Worm (Caenorhabditis elegans) whole organism, L3 larva: ENCODE measurements around the gene jud-4.
A peak's percentile ranks its signal among the peaks of the same experiment; 100 is the strongest.

Source experiments
- R02D3.7 ChIP-seq: fragments of 150-350 bp; optimal IDR thresholded peaks from 2 replicates; lab custom pipeline; 2014; ENCODE audit warnings: missing biosample characterization, missing genetic modification characterization
- ZK546.5 ChIP-seq: sonication (generic microtip); optimal IDR thresholded peaks from 2 replicates; lab custom pipeline; 2017; ENCODE audit warnings: missing biosample characterization, missing genetic modification characterization
- daf-12 ChIP-seq: fragments of 150-350 bp; optimal IDR thresholded peaks from 2 replicates; lab custom pipeline; 2014; ENCODE audit warnings: missing biosample characterization, missing genetic modification reagents, missing genetic modification characterization
- elt-1 ChIP-seq: fragments of 150-350 bp; optimal IDR thresholded peaks from 2 replicates; lab custom pipeline; 2014; ENCODE audit warnings: missing biosample characterization, missing genetic modification characterization
- elt-2 ChIP-seq: sonication (generic microtip); optimal IDR thresholded peaks from 2 replicates; lab custom pipeline; 2016; ENCODE audit warnings: missing genetic modification reagents, mild to moderate bottlenecking, missing genetic modification characterization, missing compliant biosample characterization
- elt-3 ChIP-seq, 3 experiments: fragments of 150-350 bp in 1 of 3; sonication (generic microtip) in 2 of 3; optimal IDR thresholded peaks; 2 replicates in 2 of 3; 4 replicates in 1 of 3; lab custom pipeline; 2014 to 2017; ENCODE audit warnings: missing biosample characterization in 3 of 3, missing genetic modification characterization in 3 of 3
- eor-1 ChIP-seq, 2 experiments: fragments of 150-350 bp; optimal IDR thresholded peaks; 2 replicates each; lab custom pipeline; 2014 to 2018; ENCODE audit warnings: missing biosample characterization in 2 of 2, missing genetic modification characterization in 2 of 2
- fkh-10 ChIP-seq: sonication (generic microtip); optimal IDR thresholded peaks from 2 replicates; lab custom pipeline; 2017; ENCODE audit warnings: missing biosample characterization, missing genetic modification reagents, missing genetic modification characterization
- fos-1 ChIP-seq: fragments of 150-350 bp; optimal IDR thresholded peaks from 2 replicates; lab custom pipeline; 2014; ENCODE audit warnings: missing biosample characterization, missing genetic modification characterization
- hmg-11 ChIP-seq: sonication (generic microtip); optimal IDR thresholded peaks from 2 replicates; lab custom pipeline; 2016; ENCODE audit warnings: missing genetic modification characterization, missing compliant biosample characterization
- jun-1 ChIP-seq: fragments of 150-350 bp; optimal IDR thresholded peaks from 2 replicates; lab custom pipeline; 2014; ENCODE audit warnings: missing biosample characterization, missing genetic modification reagents, missing genetic modification characterization
- nfya-1 ChIP-seq: sonication (generic microtip); optimal IDR thresholded peaks from 2 replicates; lab custom pipeline; 2017; ENCODE audit warnings: missing genetic modification characterization, mild to moderate bottlenecking, missing compliant biosample characterization, antibody characterized with exemption, moderate library complexity; ENCODE audit not compliant: insufficient read depth
- nhr-12 ChIP-seq: fragments of 150-350 bp; optimal IDR thresholded peaks from 2 replicates; lab custom pipeline; 2014; ENCODE audit warnings: missing biosample characterization, missing genetic modification characterization
- nhr-23 ChIP-seq: fragments of 150-350 bp; optimal IDR thresholded peaks from 2 replicates; lab custom pipeline; 2014; ENCODE audit warnings: missing biosample characterization, missing genetic modification reagents, missing genetic modification characterization
- nhr-237 ChIP-seq: fragments of 150-350 bp; optimal IDR thresholded peaks from 2 replicates; lab custom pipeline; 2014; ENCODE audit warnings: missing biosample characterization, missing genetic modification characterization
- nhr-43 ChIP-seq: sonication (generic microtip); optimal IDR thresholded peaks from 2 replicates; lab custom pipeline; 2016; ENCODE audit warnings: mild to moderate bottlenecking, missing genetic modification characterization, missing compliant biosample characterization; ENCODE audit not compliant: poor library complexity, severe bottlenecking
- nhr-76 ChIP-seq: fragments of 150-350 bp; sonication (generic microtip); optimal IDR thresholded peaks from 5 replicates; lab custom pipeline; 2014; ENCODE audit warnings: missing biosample characterization, missing genetic modification characterization
- nhr-77 ChIP-seq: fragments of 150-350 bp; optimal IDR thresholded peaks from 2 replicates; lab custom pipeline; 2014; ENCODE audit warnings: missing biosample characterization, missing genetic modification characterization
- pha-4 ChIP-seq: fragments of 150-350 bp; optimal IDR thresholded peaks from 2 replicates; lab custom pipeline; 2014; ENCODE audit warnings: missing biosample characterization, missing genetic modification reagents, missing genetic modification characterization
- pqm-1 ChIP-seq: fragments of 150-350 bp; optimal IDR thresholded peaks from 2 replicates; lab custom pipeline; 2017; ENCODE audit warnings: missing biosample characterization, missing genetic modification characterization, inconsistent platforms
- skn-1 ChIP-seq: fragments of 150-350 bp; optimal IDR thresholded peaks from 2 replicates; lab custom pipeline; 2014; ENCODE audit warnings: missing biosample characterization, missing genetic modification characterization
- snpc-4 ChIP-seq: fragments of 150-350 bp; optimal IDR thresholded peaks from 2 replicates; lab custom pipeline; 2014; ENCODE audit warnings: missing biosample characterization, missing genetic modification characterization
- zag-1 ChIP-seq: fragments of 150-350 bp; optimal IDR thresholded peaks from 2 replicates; lab custom pipeline; 2014; ENCODE audit warnings: missing biosample characterization, missing genetic modification characterization
- ztf-11 ChIP-seq: fragments of 150-350 bp; optimal IDR thresholded peaks from 2 replicates; lab custom pipeline; 2014; ENCODE audit warnings: missing biosample characterization, missing genetic modification characterization

The jud-4 gene

DNA sequence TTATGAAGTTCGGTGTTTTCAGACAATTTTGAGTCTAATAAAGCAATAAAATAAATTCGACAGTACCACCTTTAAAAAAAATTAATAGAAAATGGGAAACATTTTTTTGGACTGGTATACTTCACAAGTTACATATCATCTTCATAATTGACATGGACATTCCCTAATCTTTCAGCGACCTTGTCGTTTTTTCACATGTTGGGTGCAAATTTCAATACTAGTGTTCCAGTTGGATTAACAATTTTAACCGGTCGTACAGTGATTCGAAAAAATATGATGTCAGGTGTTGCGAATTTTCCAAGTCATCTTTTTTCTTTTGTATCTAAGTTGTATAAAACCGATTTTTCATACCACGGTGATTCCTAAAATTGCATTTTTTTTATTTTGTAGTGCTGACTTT, 44.4 kb downstream of the jud-4 start:
- TF ChIP-seq elt-3 (tag; optimal IDR thresholded peaks at IDR 0.05; lab: Kevin White, UChicago) (no peak), elt-2 (tag; lab: Kevin White, UChicago) (no peak), jun-1 (tag; lab: Kevin White, UChicago) (no peak), pqm-1 (tag; lab: Kevin White, UChicago) (no peak)

DNA sequence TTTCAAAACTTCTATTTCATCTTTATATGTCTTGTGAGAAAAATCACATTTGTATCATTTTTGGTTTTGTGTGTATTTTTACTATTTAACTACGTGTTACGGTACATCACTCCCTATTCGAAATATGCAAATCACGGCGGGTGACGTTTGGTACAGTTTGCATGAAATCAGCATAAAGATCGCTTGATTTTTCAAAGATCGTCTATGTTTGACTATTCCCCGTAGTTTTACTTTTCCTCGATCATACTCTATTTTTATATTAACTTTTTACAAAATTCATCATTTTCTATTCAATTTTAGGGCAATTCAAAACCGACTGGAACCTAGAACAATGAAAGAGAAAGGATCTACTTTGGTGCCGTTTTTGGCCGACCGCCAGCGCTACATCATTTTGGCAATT, 46.7 kb downstream of the jud-4 start, which contains the start of gene Y15E3A.4:
Gene Y15E3A.4 (plus strand): TSS at position 301 of the 400 bp plus-strand sequence.
- TF ChIP-seq ZK546.5 (tag; lab: Kevin White, UChicago) (no peak), nfya-1 (no peak), jun-1 (tag; lab: Kevin White, UChicago) (no peak), skn-1 (no peak), zag-1 (tag; lab: Kevin White, UChicago) (no peak), daf-12 (tag; lab: Kevin White, UChicago) (no peak), elt-3 (tag; optimal IDR thresholded peaks at IDR 0.05; lab: Kevin White, UChicago) (no peak), ztf-11 (tag; lab: Kevin White, UChicago) (no peak), eor-1 (tag; optimal IDR thresholded peaks at IDR 0.05; lab: Kevin White, UChicago) (no peak), nhr-76 (tag; lab: Kevin White, UChicago) (no peak), elt-1 (tag; lab: Kevin White, UChicago) (no peak), elt-2 (tag; lab: Kevin White, UChicago) (no peak), hmg-11 (tag; lab: Kevin White, UChicago) (no peak), nhr-237 (tag; lab: Kevin White, UChicago) (no peak), nhr-43 (tag; lab: Kevin White, UChicago) (no peak)

DNA sequence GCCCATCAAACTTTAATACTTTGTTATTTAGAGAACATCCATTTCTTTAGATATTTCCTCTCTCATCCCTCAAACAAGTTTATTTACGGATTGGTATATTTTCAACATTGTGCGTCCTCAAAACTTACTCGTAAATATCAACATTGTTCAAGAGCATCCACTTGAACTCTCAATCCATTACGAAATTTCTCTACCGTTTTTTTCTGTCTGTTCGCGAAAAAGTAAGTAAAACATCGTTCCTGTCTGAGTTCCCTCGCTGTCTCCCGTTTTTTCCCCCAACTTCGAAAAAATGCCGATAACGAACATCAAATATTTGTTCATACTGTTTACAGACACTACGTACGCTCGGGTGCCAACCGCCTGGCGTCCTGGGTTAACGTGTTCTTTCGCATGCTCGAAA, 51.0 kb downstream of the jud-4 start:
- TF ChIP-seq R02D3.7 (tag; lab: Kevin White, UChicago) (no peak), nhr-77 (tag; lab: Kevin White, UChicago) (no peak), pha-4 (tag; lab: Kevin White, UChicago) (peak; percentile 99)
- TF ChIP-seq, all 47 proteins: peak for 1

DNA sequence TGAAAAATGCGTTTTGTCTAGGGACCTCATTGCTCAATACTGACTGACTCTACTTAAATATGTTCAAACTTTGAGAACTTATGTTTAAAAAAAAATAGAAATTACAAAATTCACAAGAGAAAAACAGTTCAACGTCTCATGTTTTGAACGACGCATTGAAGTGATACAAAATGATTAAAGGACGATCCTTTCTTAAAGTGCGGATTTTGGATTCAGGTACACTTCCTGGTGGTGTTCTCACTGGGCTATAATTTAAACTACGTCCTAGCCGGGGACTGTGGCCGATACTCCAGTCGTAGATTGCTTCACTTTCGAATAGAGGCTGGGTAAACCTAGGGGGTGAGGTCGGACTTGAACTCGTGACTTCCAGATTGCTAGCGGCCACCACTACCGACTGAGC, 51.7 kb downstream of the jud-4 start:
- TF ChIP-seq nhr-12 (no peak), hmg-11 (tag; lab: Kevin White, UChicago) (no peak), fos-1 (tag; lab: Kevin White, UChicago) (no peak), nhr-23 (no peak), ZK546.5 (tag; lab: Kevin White, UChicago) (no peak), snpc-4 (no peak), pha-4 (tag; lab: Kevin White, UChicago) (no peak), elt-2 (tag; lab: Kevin White, UChicago) (no peak), nfya-1 (no peak), daf-12 (tag; lab: Kevin White, UChicago) (no peak), ztf-11 (tag; lab: Kevin White, UChicago) (no peak), nhr-76 (tag; lab: Kevin White, UChicago) (no peak), fkh-10 (GFP tag; lab: Kevin White, UChicago) (no peak)
